Worm (Caenorhabditis elegans) whole organism, late embryonic: ENCODE measurements around the gene eelo-2.

Experiments
- C08G9.2 ChIP-seq: sonication (generic microtip); optimal IDR thresholded peaks from 2 replicates; lab custom pipeline; 2016; ENCODE audit warnings: mild to moderate bottlenecking, missing genetic modification characterization, moderate library complexity, missing compliant biosample characterization
- dmd-4 ChIP-seq: sonication (generic microtip); optimal IDR thresholded peaks from 2 replicates; lab custom pipeline; 2016; ENCODE audit warnings: borderline replicate concordance, missing genetic modification characterization, missing compliant biosample characterization
- dve-1 ChIP-seq: sonication (generic microtip); optimal IDR thresholded peaks from 2 replicates; lab custom pipeline; 2017; ENCODE audit warnings: antibody characterized with exemption, mild to moderate bottlenecking, missing genetic modification characterization, missing compliant biosample characterization
- elt-2 ChIP-seq: sonication (generic microtip); optimal IDR thresholded peaks from 2 replicates; lab custom pipeline; 2016; ENCODE audit warnings: missing genetic modification reagents, missing genetic modification characterization, missing compliant biosample characterization
- fkh-10 ChIP-seq: fragments of 150-350 bp; optimal IDR thresholded peaks from 2 replicates; lab custom pipeline; 2014; ENCODE audit warnings: missing biosample characterization, missing genetic modification reagents, missing genetic modification characterization
- lim-6 ChIP-seq: sonication (generic microtip); optimal IDR thresholded peaks from 2 replicates; lab custom pipeline; 2016; ENCODE audit warnings: missing genetic modification characterization, missing compliant biosample characterization
- ref-2 ChIP-seq: sonication (generic microtip); optimal IDR thresholded peaks from 2 replicates; lab custom pipeline; 2016; ENCODE audit warnings: missing genetic modification characterization, missing compliant biosample characterization
- sox-4 ChIP-seq: sonication (generic microtip); optimal IDR thresholded peaks from 2 replicates; lab custom pipeline; 2017; ENCODE audit warnings: mild to moderate bottlenecking, missing genetic modification characterization, inconsistent platforms, missing compliant biosample characterization
- tbx-2 ChIP-seq: sonication (generic microtip); optimal IDR thresholded peaks from 2 replicates; lab custom pipeline; 2016; ENCODE audit warnings: missing genetic modification characterization, missing compliant biosample characterization

- TF ChIP-seq ref-2 (tag; lab: Kevin White, UChicago) (no peak), lim-6 (no peak), sox-4 (no peak), C08G9.2 (tag; lab: Kevin White, UChicago) (no peak), elt-2 (no peak), fkh-10 (GFP tag; lab: Kevin White, UChicago) (no peak), dve-1 (tag; lab: Kevin White, UChicago) (no peak), dmd-4 (tag; lab: Kevin White, UChicago) (no peak), tbx-2 (tag; lab: Kevin White, UChicago) (no peak)
These were observed 23.7 kb downstream of the eelo-2 start, which contains the start of gene gln-5 for ce11 chrIV:17273602-17274110.
